Fruit fly (Drosophila melanogaster) whole organism, pupa: Measurements from ENCODE around the gene SKIP.

Source experiments
- CG12605 ChIP-seq: fragments of 200-800 bp; sonication (Bioruptor generic); IDR thresholded peaks from 2 replicates; pipeline ENCODE4 v1.3.6; 2022; ENCODE audit warnings: missing biosample characterization, missing genetic modification characterization
- CG13204 ChIP-seq: fragments of 200-800 bp; sonication (Bioruptor generic); optimal IDR thresholded peaks from 2 replicates; lab custom pipeline; 2018; ENCODE audit warnings: missing biosample characterization, mild to moderate bottlenecking, missing genetic modification characterization, moderate library complexity
- CG15710 ChIP-seq: fragments of 200-800 bp; sonication (Bioruptor generic); optimal IDR thresholded peaks from 2 replicates; lab custom pipeline; 2018; ENCODE audit warnings: missing biosample characterization, mild to moderate bottlenecking, missing genetic modification characterization, moderate library complexity
- CG34367 ChIP-seq: fragments of 200-800 bp; sonication (Bioruptor generic); optimal IDR thresholded peaks from 2 replicates; lab custom pipeline; 2018; ENCODE audit warnings: missing biosample characterization, mild to moderate bottlenecking, missing genetic modification characterization
- Pif1A ChIP-seq: fragments of 200-800 bp; sonication (Bioruptor generic); optimal IDR thresholded peaks from 3 replicates; lab custom pipeline; 2016; ENCODE audit warnings: missing biosample characterization, missing genetic modification characterization
- Snoo ChIP-seq: fragments of 200-800 bp; sonication (Bioruptor generic); optimal IDR thresholded peaks from 3 replicates; lab custom pipeline; 2017; ENCODE audit warnings: missing biosample characterization, mild to moderate bottlenecking, missing genetic modification characterization, inconsistent platforms
- fd96Ca ChIP-seq: fragments of 200-800 bp; sonication (Bioruptor generic); IDR thresholded peaks from 3 replicates; pipeline ENCODE4 v1.3.6; 2022; ENCODE audit warnings: missing biosample characterization, missing genetic modification characterization
- rn ChIP-seq: fragments of 200-800 bp; sonication (Bioruptor generic); IDR thresholded peaks from 2 replicates; pipeline ENCODE4 v1.3.6; 2022; ENCODE audit warnings: missing biosample characterization, missing genetic modification characterization

DNA sequence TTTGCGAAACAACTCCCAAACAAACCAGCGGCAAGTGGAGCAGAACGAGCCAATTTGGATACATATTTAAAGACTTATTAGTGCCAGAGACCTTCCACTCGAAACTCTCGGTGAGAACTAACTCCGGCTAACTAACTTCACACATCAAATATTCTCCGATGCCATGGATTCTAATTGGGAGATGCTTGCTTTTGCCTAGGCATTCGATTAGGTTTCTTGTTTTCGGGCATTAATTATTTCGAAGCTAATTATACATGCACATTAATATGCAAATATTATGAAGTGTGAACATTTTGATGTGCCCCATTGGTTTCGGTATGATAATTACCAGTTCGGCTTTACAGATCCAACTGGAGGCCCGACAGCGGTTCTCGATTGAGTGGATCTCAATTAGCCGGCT is 208.5 kb downstream of the SKIP start, which contains the start of gene CG5386:
- TF ChIP-seq CG13204 (GFP tag; lab: Kevin White, UChicago) (no peak), rn (GFP tag; lab: Robert Waterston, UW) (no peak), CG12605 (GFP tag; lab: Robert Waterston, UW) (no peak), CG15710 (tag; lab: Kevin White, UChicago) (no peak), CG34367 (tag; lab: Kevin White, UChicago) (no peak), Pif1A (GFP tag; lab: Kevin White, UChicago) (no peak), fd96Ca (GFP tag; lab: Robert Waterston, UW) (no peak), Snoo (no peak)
